Worm (Caenorhabditis elegans): ENCODE measurements around the gene srh-68.
"Not testable (repeated sequence)": the region's sequence is repeated elsewhere in the genome, so short reads cannot be mapped to it uniquely, and the experiment has no call there.

Gene srh-68

ce11 chrII:12525526-12525925 is 18.4 kb downstream of the srh-68 start, which contains the start of gene srx-118:
Gene srx-118 (plus strand): TSS chrII:12525826.
- TF ChIP-seq W03F9.2 (tag; optimal IDR thresholded peaks at IDR 0.05), result no peak
- TF ChIP-seq dao-5 (tag; optimal IDR thresholded peaks at IDR 0.05), result no peak
- TF ChIP-seq him-1 (tag; optimal IDR thresholded peaks at IDR 0.05), result no peak

- TF ChIP-seq W03F9.2 (tag; optimal IDR thresholded peaks at IDR 0.05) (no peak), dao-5 (tag; optimal IDR thresholded peaks at IDR 0.05) (no peak), him-1 (tag; optimal IDR thresholded peaks at IDR 0.05) (no peak)
Observed at ce11 chrII:12527947-12528346, 20.8 kb downstream of the srh-68 start, which contains the start of gene srx-119. Gene srx-119 (plus strand): TSS chrII:12528247.

ce11 chrII:12530958-12531357 is 23.8 kb downstream of the srh-68 start, which contains the start of gene srx-120:
Gene srx-120 (plus strand): TSS chrII:12531258.
- TF ChIP-seq him-1 (tag; optimal IDR thresholded peaks at IDR 0.05) (no peak), W03F9.2 (tag; optimal IDR thresholded peaks at IDR 0.05) (no peak), dao-5 (tag; optimal IDR thresholded peaks at IDR 0.05) (no peak)

- TF ChIP-seq W03F9.2 (tag; optimal IDR thresholded peaks at IDR 0.05) (no peak), dao-5 (tag; optimal IDR thresholded peaks at IDR 0.05) (no peak), him-1 (tag; optimal IDR thresholded peaks at IDR 0.05) (no peak)
Observed at ce11 chrII:12535297-12535803, 28.2 kb downstream of the srh-68 start, which contains the start of gene nimk-1. Gene nimk-1 (plus strand): TSS chrII:12535753.

ce11 chrII:12536203-12536602 is 29.1 kb downstream of the srh-68 start, which contains the start of gene F49C5.3:
Gene F49C5.3 (plus strand): TSS chrII:12536503.
- not testable (repeated sequence) for TF ChIP-seq him-1, W03F9.2, dao-5 (tag; optimal IDR thresholded peaks at IDR 0.05)

- TF ChIP-seq dao-5 (tag; optimal IDR thresholded peaks at IDR 0.05), result no peak
- TF ChIP-seq W03F9.2 (tag; optimal IDR thresholded peaks at IDR 0.05), result no peak
- TF ChIP-seq him-1 (tag; optimal IDR thresholded peaks at IDR 0.05), result no peak
Observed at ce11 chrII:12539395-12539794, 32.3 kb downstream of the srh-68 start.

ce11 chrII:12541670-12542080 is 34.5 kb downstream of the srh-68 start:
- TF ChIP-seq dao-5 (tag; optimal IDR thresholded peaks at IDR 0.05), result peak; percentile 64

ce11 chrII:12542594-12542997 is 35.5 kb downstream of the srh-68 start:
- no peak for TF ChIP-seq dao-5 (tag; optimal IDR thresholded peaks at IDR 0.05)

- TF ChIP-seq W03F9.2 (tag; optimal IDR thresholded peaks at IDR 0.05) (no peak), him-1 (tag; optimal IDR thresholded peaks at IDR 0.05) (no peak), dao-5 (tag; optimal IDR thresholded peaks at IDR 0.05) (no peak)
Observed at ce11 chrII:12544533-12544932, 37.4 kb downstream of the srh-68 start, which contains the start of gene F49C5.9. Gene F49C5.9 (minus strand): TSS chrII:12544633.

ce11 chrII:12546413-12546812 is 39.3 kb downstream of the srh-68 start, which contains the start of the genes F49C5.5 and F49C5.10:
Gene F49C5.5 (minus strand): TSS chrII:12546513.
Gene F49C5.10 (plus strand): TSS chrII:12546756.
- TF ChIP-seq W03F9.2 (tag; optimal IDR thresholded peaks at IDR 0.05), result no peak
- no peak for TF ChIP-seq him-1 (tag; optimal IDR thresholded peaks at IDR 0.05)
- TF ChIP-seq dao-5 (tag; optimal IDR thresholded peaks at IDR 0.05), result no peak

ce11 chrII:12547547-12547946 is 40.4 kb downstream of the srh-68 start, which contains the start of gene F49C5.16:
Gene F49C5.16 (plus strand): TSS chrII:12547847.
- TF ChIP-seq dao-5 (tag; optimal IDR thresholded peaks at IDR 0.05), result no peak
- TF ChIP-seq W03F9.2 (tag; optimal IDR thresholded peaks at IDR 0.05), result no peak
- no peak for TF ChIP-seq him-1 (tag; optimal IDR thresholded peaks at IDR 0.05)

ce11 chrII:12549613-12550012 is 42.5 kb downstream of the srh-68 start:
- TF ChIP-seq dao-5 (tag; optimal IDR thresholded peaks at IDR 0.05) (no peak), him-1 (tag; optimal IDR thresholded peaks at IDR 0.05) (no peak), W03F9.2 (tag; optimal IDR thresholded peaks at IDR 0.05) (no peak)

ce11 chrII:12550940-12551339 is 43.8 kb downstream of the srh-68 start:
- TF ChIP-seq dao-5 (tag; optimal IDR thresholded peaks at IDR 0.05) (no peak), him-1 (tag; optimal IDR thresholded peaks at IDR 0.05) (no peak), W03F9.2 (tag; optimal IDR thresholded peaks at IDR 0.05) (no peak)

- TF ChIP-seq dao-5 (tag; optimal IDR thresholded peaks at IDR 0.05), result no peak
- no peak for TF ChIP-seq him-1 (tag; optimal IDR thresholded peaks at IDR 0.05)
- no peak for TF ChIP-seq W03F9.2 (tag; optimal IDR thresholded peaks at IDR 0.05)
Observed at ce11 chrII:12555579-12555978, 48.4 kb downstream of the srh-68 start, which contains the start of gene F49C5.11. Gene F49C5.11 (plus strand): TSS chrII:12555879.
